Fruit fly (Drosophila melanogaster) Kc167 (cell line): ENCODE measurements around the gene CG5646.

Experiments
- Myc ChIP-seq: fragments of >200 bp; optimal IDR thresholded peaks from 2 replicates; lab custom pipeline; 2017; ENCODE audit warnings: missing external identifiers
- Sin3A ChIP-seq: fragments of >200 bp; optimal IDR thresholded peaks from 2 replicates; lab custom pipeline; 2018; ENCODE audit warnings: missing external identifiers
- h ChIP-seq: fragments of >200 bp; optimal IDR thresholded peaks from 3 replicates; lab custom pipeline; 2018; ENCODE audit warnings: missing external identifiers
- insv ChIP-seq: fragments of >200 bp; optimal IDR thresholded peaks from 3 replicates; lab custom pipeline; 2018; ENCODE audit warnings: missing external identifiers
- psq ChIP-seq: fragments of >200 bp; optimal IDR thresholded peaks from 2 replicates; lab custom pipeline; 2017; ENCODE audit warnings: missing external identifiers
- ttk ChIP-seq: sonication (Bioruptor generic); optimal IDR thresholded peaks from 2 replicates; lab custom pipeline; 2017; ENCODE audit warnings: missing external identifiers

Gene CG5646

dm6 chr3R:27557970-27558659 lies 3.0 kb downstream of the CG5646 start:
- no peak for TF ChIP-seq psq
- TF ChIP-seq insv (lab: Kevin White, UChicago), result no peak
- TF ChIP-seq Myc (lab: Kevin White, UChicago), result no peak
- no peak for TF ChIP-seq h (lab: Kevin White, UChicago)
- TF ChIP-seq Sin3A, result no peak
- no peak for TF ChIP-seq ttk (lab: Kevin White, UChicago)

dm6 chr3R:27556972-27557371 lies 4.1 kb downstream of the CG5646 start:
- TF ChIP-seq h (lab: Kevin White, UChicago), result no peak
- no peak for TF ChIP-seq Sin3A
- TF ChIP-seq psq, result no peak
- no peak for TF ChIP-seq insv (lab: Kevin White, UChicago)
- no peak for TF ChIP-seq ttk (lab: Kevin White, UChicago)
- TF ChIP-seq Myc (lab: Kevin White, UChicago), result no peak

- TF ChIP-seq insv (lab: Kevin White, UChicago) (no peak), h (lab: Kevin White, UChicago) (no peak), psq (no peak), Myc (lab: Kevin White, UChicago) (no peak), Sin3A (no peak), ttk (lab: Kevin White, UChicago) (no peak)
Measured at dm6 chr3R:27556466-27556865, 4.7 kb downstream of the CG5646 start.

dm6 chr3R:27555853-27556252 lies 5.3 kb downstream of the CG5646 start:
- no peak for TF ChIP-seq insv (lab: Kevin White, UChicago)
- TF ChIP-seq Myc (lab: Kevin White, UChicago), result no peak
- no peak for TF ChIP-seq psq
- no peak for TF ChIP-seq h (lab: Kevin White, UChicago)
- TF ChIP-seq ttk (lab: Kevin White, UChicago), result no peak
- no peak for TF ChIP-seq Sin3A

- TF ChIP-seq Sin3A (no peak), insv (lab: Kevin White, UChicago) (no peak)
Measured at dm6 chr3R:27554964-27555363, 6.2 kb downstream of the CG5646 start.

dm6 chr3R:27553921-27554320 lies 7.2 kb downstream of the CG5646 start:
- no peak for TF ChIP-seq ttk (lab: Kevin White, UChicago)
- no peak for TF ChIP-seq insv (lab: Kevin White, UChicago)
- TF ChIP-seq psq, result no peak
- no peak for TF ChIP-seq Sin3A
- no peak for TF ChIP-seq h (lab: Kevin White, UChicago)
- no peak for TF ChIP-seq Myc (lab: Kevin White, UChicago)

dm6 chr3R:27553379-27553778 lies 7.7 kb downstream of the CG5646 start:
- no peak for TF ChIP-seq psq
- no peak for TF ChIP-seq Sin3A
- no peak for TF ChIP-seq ttk (lab: Kevin White, UChicago)
- TF ChIP-seq h (lab: Kevin White, UChicago), result no peak
- no peak for TF ChIP-seq insv (lab: Kevin White, UChicago)
- TF ChIP-seq Myc (lab: Kevin White, UChicago), result no peak

dm6 chr3R:27552710-27553109 lies 8.4 kb downstream of the CG5646 start:
- no peak for TF ChIP-seq Myc (lab: Kevin White, UChicago)
- TF ChIP-seq psq, result no peak
- no peak for TF ChIP-seq h (lab: Kevin White, UChicago)
- TF ChIP-seq ttk (lab: Kevin White, UChicago), result no peak
- no peak for TF ChIP-seq Sin3A
- no peak for TF ChIP-seq insv (lab: Kevin White, UChicago)

- TF ChIP-seq ttk (lab: Kevin White, UChicago) (no peak), Myc (lab: Kevin White, UChicago) (no peak), psq (no peak), insv (lab: Kevin White, UChicago) (no peak), h (lab: Kevin White, UChicago) (no peak), Sin3A (no peak)
Measured at dm6 chr3R:27547378-27547949, 13.7 kb downstream of the CG5646 start.

- TF ChIP-seq Sin3A (no peak), ttk (lab: Kevin White, UChicago) (no peak), insv (lab: Kevin White, UChicago) (no peak), h (lab: Kevin White, UChicago) (no peak), psq (no peak), Myc (lab: Kevin White, UChicago) (no peak)
Measured at dm6 chr3R:27545752-27546151, 15.4 kb downstream of the CG5646 start, which contains the start of gene Gr98d. Gene Gr98d, plus strand, starts transcription at chr3R:27546052.

- TF ChIP-seq h (lab: Kevin White, UChicago) (no peak), insv (lab: Kevin White, UChicago) (no peak), Sin3A (no peak), Myc (lab: Kevin White, UChicago) (no peak), ttk (lab: Kevin White, UChicago) (no peak), psq (no peak)
Measured at dm6 chr3R:27544143-27544542, 17.0 kb downstream of the CG5646 start, which contains the start of gene Gr98c. Gene Gr98c, plus strand, starts transcription at chr3R:27544443.

dm6 chr3R:27542197-27542596 lies 18.9 kb downstream of the CG5646 start, which contains the start of gene Gr98b:
Gene Gr98b, plus strand, starts transcription at chr3R:27542497.
- TF ChIP-seq insv (lab: Kevin White, UChicago), result no peak
- TF ChIP-seq Myc (lab: Kevin White, UChicago), result no peak
- TF ChIP-seq h (lab: Kevin White, UChicago), result no peak
- no peak for TF ChIP-seq Sin3A
- TF ChIP-seq ttk (lab: Kevin White, UChicago), result no peak
- TF ChIP-seq psq, result no peak
